Fruit fly (Drosophila melanogaster) whole organism, adult: Measurements from ENCODE around the gene Fmr1.
A peak's percentile ranks its signal among the peaks of the same experiment; 100 is the strongest.

Source experiments
- CG11617 ChIP-seq: fragments of 200-800 bp; sonication (Bioruptor generic); optimal IDR thresholded peaks from 2 replicates; lab custom pipeline; 2017; ENCODE audit warnings: mild to moderate bottlenecking, missing biosample characterization, missing genetic modification reagents, missing genetic modification characterization
- CG12768 ChIP-seq: fragments of 200-800 bp; sonication (Bioruptor generic); optimal IDR thresholded peaks from 2 replicates; lab custom pipeline; 2017; ENCODE audit warnings: missing biosample characterization, missing genetic modification characterization, mild to moderate bottlenecking, moderate library complexity, missing genetic modification reagents
- CG14711 ChIP-seq: fragments of 200-800 bp; sonication (Bioruptor generic); optimal IDR thresholded peaks from 2 replicates; lab custom pipeline; 2018; ENCODE audit warnings: missing biosample characterization, mild to moderate bottlenecking, missing genetic modification characterization, moderate library complexity
- CG1620 ChIP-seq: fragments of 200-800 bp; sonication (Bioruptor generic); optimal IDR thresholded peaks from 2 replicates; lab custom pipeline; 2016; ENCODE audit warnings: missing biosample characterization, missing genetic modification characterization
- CG33017 ChIP-seq: fragments of 200-800 bp; sonication (Bioruptor generic); optimal IDR thresholded peaks from 2 replicates; lab custom pipeline; 2018; ENCODE audit warnings: missing biosample characterization, mild to moderate bottlenecking, missing genetic modification characterization, moderate library complexity
- CG5204 ChIP-seq: fragments of 200-800 bp; sonication (Bioruptor generic); optimal IDR thresholded peaks from 2 replicates; lab custom pipeline; 2016; ENCODE audit warnings: missing biosample characterization, missing genetic modification characterization
- CG7045 ChIP-seq: fragments of 200-800 bp; sonication (Bioruptor generic); optimal IDR thresholded peaks from 2 replicates; lab custom pipeline; 2017; ENCODE audit warnings: missing biosample characterization, mild to moderate bottlenecking, missing genetic modification characterization
- CG7101 ChIP-seq: fragments of 200-800 bp; sonication (Bioruptor generic); optimal IDR thresholded peaks from 2 replicates; lab custom pipeline; 2018; ENCODE audit warnings: missing biosample characterization, mild to moderate bottlenecking, missing genetic modification characterization, moderate library complexity
- Clk ChIP-seq: fragments of 200-800 bp; sonication (Bioruptor generic); optimal IDR thresholded peaks from 2 replicates; lab custom pipeline; 2017; ENCODE audit warnings: missing biosample characterization, missing genetic modification characterization
- Crg-1 ChIP-seq: fragments of 200-800 bp; sonication (Bioruptor generic); optimal IDR thresholded peaks from 2 replicates; lab custom pipeline; 2016; ENCODE audit warnings: missing biosample characterization, missing genetic modification characterization
- Hr96 ChIP-seq: fragments of 200-800 bp; sonication (Bioruptor generic); optimal IDR thresholded peaks from 2 replicates; lab custom pipeline; 2016; ENCODE audit warnings: missing biosample characterization, missing genetic modification characterization
- Mnt ChIP-seq: fragments of 200-800 bp; sonication (Bioruptor generic); optimal IDR thresholded peaks from 2 replicates; lab custom pipeline; 2016; ENCODE audit warnings: missing biosample characterization, mild to moderate bottlenecking, missing genetic modification characterization
- bab1 ChIP-seq: fragments of 200-800 bp; sonication (Bioruptor generic); optimal IDR thresholded peaks from 3 replicates; lab custom pipeline; 2019; ENCODE audit warnings: missing biosample characterization, mild to moderate bottlenecking, missing genetic modification characterization, moderate library complexity
- cic ChIP-seq: fragments of 200-800 bp; sonication (Bioruptor generic); optimal IDR thresholded peaks from 2 replicates; lab custom pipeline; 2017; ENCODE audit warnings: missing biosample characterization, mild to moderate bottlenecking, missing genetic modification characterization, moderate library complexity
- cnc ChIP-seq, 2 experiments: fragments of >200 bp; optimal IDR thresholded peaks; 2 replicates each; lab custom pipeline; 2017
- kay ChIP-seq: fragments of 200-800 bp; sonication (Bioruptor generic); peaks from one replicate; lab custom pipeline; 2016; ENCODE audit warnings: missing biosample characterization, missing genetic modification characterization, borderline replicate concordance
- ovo ChIP-seq: fragments of 200-800 bp; sonication (Bioruptor generic); optimal IDR thresholded peaks from 2 replicates; lab custom pipeline; 2016; ENCODE audit warnings: missing biosample characterization, missing genetic modification characterization
- pad ChIP-seq: fragments of 200-800 bp; sonication (Bioruptor generic); optimal IDR thresholded peaks from 3 replicates; lab custom pipeline; 2017; ENCODE audit warnings: missing biosample characterization, missing genetic modification characterization, mild to moderate bottlenecking, moderate library complexity, missing genetic modification reagents
- tj ChIP-seq: fragments of 200-800 bp; sonication (Bioruptor generic); optimal IDR thresholded peaks from 3 replicates; lab custom pipeline; 2017; ENCODE audit warnings: missing biosample characterization, mild to moderate bottlenecking, missing genetic modification characterization, moderate library complexity
- toe ChIP-seq: fragments of 200-800 bp; sonication (Bioruptor generic); optimal IDR thresholded peaks from 2 replicates; lab custom pipeline; 2016; ENCODE audit warnings: missing biosample characterization, missing genetic modification characterization

Fmr1 gene

dm6 chr3R:10138900-10139299, 29.0 kb upstream of the Fmr1 start:
- no peak for TF ChIP-seq Hr96 (GFP tag; lab: Kevin White, UChicago)
- TF ChIP-seq ovo (GFP tag; lab: Kevin White, UChicago), result no peak
- TF ChIP-seq CG1620 (GFP tag; lab: Kevin White, UChicago), result no peak
- TF ChIP-seq kay (GFP tag; lab: Kevin White, UChicago), result no peak
- no peak for TF ChIP-seq bab1 (GFP tag; lab: Kevin White, UChicago)
- no peak for TF ChIP-seq cnc (optimal IDR thresholded peaks at IDR 0.05; lab: Kevin White, UChicago)
- no peak for TF ChIP-seq pad (GFP tag; lab: Kevin White, UChicago)
- no peak for TF ChIP-seq CG5204 (GFP tag; lab: Kevin White, UChicago)
- no peak for TF ChIP-seq CG7101
- TF ChIP-seq CG11617 (GFP tag; lab: Kevin White, UChicago), result no peak
- no peak for TF ChIP-seq CG33017
- no peak for TF ChIP-seq toe (GFP tag; lab: Kevin White, UChicago)

- TF ChIP-seq CG11617 (GFP tag; lab: Kevin White, UChicago), result no peak
- TF ChIP-seq Clk, result no peak
- TF ChIP-seq bab1 (GFP tag; lab: Kevin White, UChicago), result no peak
- TF ChIP-seq Crg-1 (GFP tag; lab: Kevin White, UChicago), result no peak
- TF ChIP-seq Hr96 (GFP tag; lab: Kevin White, UChicago), result no peak
Measured at dm6 chr3R:10137801-10138200, 27.9 kb upstream of the Fmr1 start.

dm6 chr3R:10135011-10135410, 25.1 kb upstream of the Fmr1 start:
- TF ChIP-seq cnc (optimal IDR thresholded peaks at IDR 0.05; lab: Kevin White, UChicago), result no peak
- TF ChIP-seq ovo (GFP tag; lab: Kevin White, UChicago), result no peak
- TF ChIP-seq CG14711 (tag; lab: Kevin White, UChicago), result no peak
- TF ChIP-seq CG33017, result no peak
- TF ChIP-seq CG11617 (GFP tag; lab: Kevin White, UChicago), result no peak
- TF ChIP-seq cic (GFP tag; lab: Kevin White, UChicago), result no peak
- no peak for TF ChIP-seq CG7101
- TF ChIP-seq pad (GFP tag; lab: Kevin White, UChicago), result no peak
- no peak for TF ChIP-seq Crg-1 (GFP tag; lab: Kevin White, UChicago)
- TF ChIP-seq bab1 (GFP tag; lab: Kevin White, UChicago), result no peak
- TF ChIP-seq kay (GFP tag; lab: Kevin White, UChicago), result no peak
- TF ChIP-seq toe (GFP tag; lab: Kevin White, UChicago), result no peak
- TF ChIP-seq tj (GFP tag; lab: Kevin White, UChicago), result no peak
- no peak for TF ChIP-seq Hr96 (GFP tag; lab: Kevin White, UChicago)
- TF ChIP-seq CG12768 (GFP tag; lab: Kevin White, UChicago), result no peak
- TF ChIP-seq Clk, result no peak
- TF ChIP-seq CG5204 (GFP tag; lab: Kevin White, UChicago), result no peak
- TF ChIP-seq CG1620 (GFP tag; lab: Kevin White, UChicago), result no peak
- TF ChIP-seq CG7045, result no peak

- peak; percentile 50 for TF ChIP-seq CG7045
- no peak for TF ChIP-seq cnc (optimal IDR thresholded peaks at IDR 0.05; lab: Kevin White, UChicago)
- TF ChIP-seq pad (GFP tag; lab: Kevin White, UChicago), result peak; percentile 76
- peak; percentile 85 for TF ChIP-seq CG7101
- TF ChIP-seq ovo (GFP tag; lab: Kevin White, UChicago), result peak; percentile 98
- peak; percentile 95 for TF ChIP-seq Crg-1 (GFP tag; lab: Kevin White, UChicago)
- TF ChIP-seq bab1 (GFP tag; lab: Kevin White, UChicago), result peak; percentile 32
- peak; percentile 90 for TF ChIP-seq tj (GFP tag; lab: Kevin White, UChicago)
- TF ChIP-seq CG33017, result peak; percentile 25
- peak; percentile 74 for TF ChIP-seq cic (GFP tag; lab: Kevin White, UChicago)
- peak; percentile 68 for TF ChIP-seq Clk
- TF ChIP-seq toe (GFP tag; lab: Kevin White, UChicago), result no peak
- no peak for TF ChIP-seq Hr96 (GFP tag; lab: Kevin White, UChicago)
- TF ChIP-seq CG1620 (GFP tag; lab: Kevin White, UChicago), result peak; percentile 94
- TF ChIP-seq CG5204 (GFP tag; lab: Kevin White, UChicago), result peak; percentile 67
- TF ChIP-seq Mnt, result peak; percentile 85
- peak; percentile 86 for TF ChIP-seq CG12768 (GFP tag; lab: Kevin White, UChicago)
- TF ChIP-seq CG14711 (tag; lab: Kevin White, UChicago), result peak; percentile 59
- no peak for TF ChIP-seq kay (GFP tag; lab: Kevin White, UChicago)
- TF ChIP-seq CG11617 (GFP tag; lab: Kevin White, UChicago), result peak; percentile 8
Measured at dm6 chr3R:10134341-10134668, 24.4 kb upstream of the Fmr1 start.

dm6 chr3R:10133419-10134340, 23.8 kb upstream of the Fmr1 start:
- TF ChIP-seq Clk (no peak), pad (GFP tag; lab: Kevin White, UChicago) (peak; percentile 99), CG11617 (GFP tag; lab: Kevin White, UChicago) (peak; percentile 1), ovo (GFP tag; lab: Kevin White, UChicago) (no peak), kay (GFP tag; lab: Kevin White, UChicago) (peak; percentile 32)

dm6 chr3R:10132906-10133416, 23.0 kb upstream of the Fmr1 start:
- TF ChIP-seq kay (GFP tag; lab: Kevin White, UChicago) (no peak), tj (GFP tag; lab: Kevin White, UChicago) (no peak), CG7045 (no peak), pad (GFP tag; lab: Kevin White, UChicago) (no peak)
